Fruit fly (Drosophila melanogaster) whole organism, prepupa: Measurements from ENCODE around the gene rst.
A peak's percentile ranks its signal among the peaks of the same experiment; 100 is the strongest.

Experiments
- CG3919 ChIP-seq: fragments of 200-800 bp; sonication (Bioruptor generic); optimal IDR thresholded peaks from 3 replicates; lab custom pipeline; 2016; ENCODE audit warnings: missing biosample characterization, missing genetic modification characterization
- Lpt ChIP-seq: fragments of 200-800 bp; sonication (Bioruptor generic); optimal IDR thresholded peaks from 3 replicates; lab custom pipeline; 2016; ENCODE audit warnings: missing biosample characterization, missing genetic modification characterization
- OdsH ChIP-seq: fragments of 200-800 bp; sonication (Bioruptor generic); optimal IDR thresholded peaks from 3 replicates; lab custom pipeline; 2016; ENCODE audit warnings: missing biosample characterization, missing genetic modification characterization
- fkh ChIP-seq: fragments of 200-800 bp; sonication (Bioruptor generic); optimal IDR thresholded peaks from 3 replicates; lab custom pipeline; 2017; ENCODE audit warnings: missing biosample characterization, mild to moderate bottlenecking, missing genetic modification characterization, moderate library complexity
- pdm3 ChIP-seq: fragments of 200-800 bp; sonication (Bioruptor generic); optimal IDR thresholded peaks from 3 replicates; lab custom pipeline; 2016; ENCODE audit warnings: missing biosample characterization, missing genetic modification characterization
- salr ChIP-seq, 2 experiments: fragments of 200-800 bp; sonication (Bioruptor generic); optimal IDR thresholded peaks; 3 replicates each; lab custom pipeline; 2016 to 2018; ENCODE audit warnings: missing biosample characterization in 2 of 2, missing genetic modification characterization in 2 of 2, mild to moderate bottlenecking in 1 of 2

DNA sequence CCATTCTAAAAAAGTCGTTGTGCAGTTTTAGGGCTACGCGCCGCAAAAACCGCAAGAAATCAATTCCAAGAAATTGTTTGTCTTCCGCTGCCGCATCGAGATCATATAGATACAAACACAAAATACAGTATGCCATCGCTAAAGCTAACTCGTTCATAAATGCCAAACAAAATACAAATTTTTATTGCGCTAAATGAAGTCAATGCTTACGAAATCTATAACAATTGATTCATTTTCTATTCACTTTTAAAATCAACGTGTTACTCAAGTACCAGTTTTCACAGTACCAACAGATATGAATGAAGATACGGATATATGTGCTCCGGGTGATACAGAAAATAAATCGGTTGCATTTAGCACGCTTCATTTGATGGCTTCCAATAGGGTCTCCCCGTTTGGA, 34.1 kb upstream of the rst start:
- peak; percentile 37 for TF ChIP-seq CG3919 (GFP tag; lab: Kevin White, UChicago)
- TF ChIP-seq pdm3 (GFP tag; lab: Kevin White, UChicago): peak; percentile 53
- TF ChIP-seq OdsH (GFP tag; lab: Kevin White, UChicago): peak; percentile 35
- TF ChIP-seq Lpt (GFP tag; lab: Kevin White, UChicago): peak; percentile 6
- TF ChIP-seq fkh (GFP tag; lab: Kevin White, UChicago): no peak
- TF ChIP-seq salr (GFP tag; optimal IDR thresholded peaks at IDR 0.05; lab: Kevin White, UChicago): peak; percentile 18 to 24
